Fruit fly (Drosophila melanogaster) whole organism, embryonic: Measurements from ENCODE around the gene CG18598.

ENCODE experiments used
- ATbp ChIP-seq: fragments of 200-800 bp; sonication (Bioruptor generic); optimal IDR thresholded peaks from 2 replicates; lab custom pipeline; 2017; ENCODE audit warnings: missing biosample characterization, mild to moderate bottlenecking, missing genetic modification characterization, missing genetic modification reagents
- Abd-B ChIP-seq: fragments of 200-800 bp; sonication (Bioruptor generic); optimal IDR thresholded peaks from 2 replicates; lab custom pipeline; 2018; ENCODE audit warnings: missing biosample characterization, mild to moderate bottlenecking, missing genetic modification characterization, moderate library complexity
- Adf1 ChIP-seq: fragments of 200-800 bp; sonication (Bioruptor generic); IDR thresholded peaks from 2 replicates; pipeline ENCODE4 v1.3.6; 2022; ENCODE audit warnings: missing biosample characterization, missing genetic modification characterization
- Antp ChIP-seq: fragments of 200-800 bp; sonication (Bioruptor generic); optimal IDR thresholded peaks from 3 replicates; lab custom pipeline; 2016; ENCODE audit warnings: missing biosample characterization, missing genetic modification characterization
- Atf6 ChIP-seq: fragments of 200-800 bp; sonication (Bioruptor generic); IDR thresholded peaks from 2 replicates; pipeline ENCODE4 v1.3.6; 2022; ENCODE audit warnings: missing biosample characterization, missing genetic modification characterization
- Bdp1 ChIP-seq: fragments of 200-800 bp; sonication (Bioruptor generic); optimal IDR thresholded peaks from 3 replicates; lab custom pipeline; 2016; ENCODE audit warnings: missing biosample characterization, missing genetic modification characterization
- CG12942 ChIP-seq: fragments of 200-800 bp; sonication (Bioruptor generic); optimal IDR thresholded peaks from 3 replicates; lab custom pipeline; 2016; ENCODE audit warnings: missing biosample characterization, missing genetic modification characterization
- CG14860 ChIP-seq: fragments of 200-800 bp; sonication (Bioruptor generic); IDR thresholded peaks from 3 replicates; pipeline ENCODE4 v1.3.6; 2022; ENCODE audit warnings: missing biosample characterization, missing genetic modification characterization; ENCODE audit not compliant: partially characterized antibody
- CG16813 ChIP-seq: fragments of 200-800 bp; sonication (Bioruptor generic); IDR thresholded peaks from 3 replicates; pipeline ENCODE4 v1.3.6; 2022; ENCODE audit warnings: missing biosample characterization, missing genetic modification characterization; ENCODE audit not compliant: partially characterized antibody
- CG17328 ChIP-seq: fragments of 200-800 bp; sonication (Bioruptor generic); IDR thresholded peaks from 2 replicates; pipeline ENCODE4 v1.3.6; 2022; ENCODE audit warnings: missing biosample characterization, missing genetic modification characterization
- CG17385 ChIP-seq: fragments of 200-800 bp; sonication (Bioruptor generic); optimal IDR thresholded peaks from 3 replicates; lab custom pipeline; 2018; ENCODE audit warnings: missing biosample characterization, mild to moderate bottlenecking, missing genetic modification characterization
- CG2116 ChIP-seq: fragments of 200-800 bp; sonication (Bioruptor generic); optimal IDR thresholded peaks from 3 replicates; lab custom pipeline; 2018; ENCODE audit warnings: missing biosample characterization, mild to moderate bottlenecking, missing genetic modification characterization
- CG2129 ChIP-seq: fragments of 200-800 bp; sonication (Bioruptor generic); IDR thresholded peaks from 2 replicates; pipeline ENCODE4 v1.3.6; 2022; ENCODE audit warnings: missing biosample characterization, missing genetic modification characterization; ENCODE audit not compliant: partially characterized antibody
- CG2875 ChIP-seq: fragments of 200-800 bp; sonication (Bioruptor generic); optimal IDR thresholded peaks from 2 replicates; lab custom pipeline; 2017; ENCODE audit warnings: missing biosample characterization, mild to moderate bottlenecking, missing genetic modification characterization, missing genetic modification reagents
- CG3407 ChIP-seq: fragments of 200-800 bp; sonication (Bioruptor generic); optimal IDR thresholded peaks from 2 replicates; lab custom pipeline; 2018; ENCODE audit warnings: missing biosample characterization, mild to moderate bottlenecking, missing genetic modification characterization
- CG5180 ChIP-seq: fragments of 200-800 bp; sonication (Bioruptor generic); optimal IDR thresholded peaks from 3 replicates; lab custom pipeline; 2017; ENCODE audit warnings: missing biosample characterization, missing genetic modification characterization, mild to moderate bottlenecking, moderate library complexity, missing genetic modification reagents
- CG6765 ChIP-seq: fragments of 200-800 bp; sonication (Bioruptor generic); optimal IDR thresholded peaks from 3 replicates; lab custom pipeline; 2017; ENCODE audit warnings: missing biosample characterization, mild to moderate bottlenecking, missing genetic modification characterization
- CG7372 ChIP-seq: fragments of 200-800 bp; sonication (Bioruptor generic); IDR thresholded peaks from 2 replicates; pipeline ENCODE4 v1.3.6; 2022; ENCODE audit warnings: missing biosample characterization, missing genetic modification characterization
- CG7839 ChIP-seq: fragments of 200-800 bp; sonication (Bioruptor generic); optimal IDR thresholded peaks from 3 replicates; lab custom pipeline; 2018; ENCODE audit warnings: missing biosample characterization, mild to moderate bottlenecking, missing genetic modification characterization, moderate library complexity
- CG8290 ChIP-seq, 3 experiments: fragments of 200-800 bp; sonication (Bioruptor generic); optimal IDR thresholded peaks; 2 replicates each; lab custom pipeline; 2016 to 2019; ENCODE audit warnings: missing biosample characterization in 3 of 3, missing genetic modification characterization in 3 of 3, mild to moderate bottlenecking in 2 of 3, moderate library complexity in 1 of 3
- CTCF ChIP-seq: fragments of 200-800 bp; sonication (Bioruptor generic); optimal IDR thresholded peaks from 2 replicates; lab custom pipeline; 2017; ENCODE audit warnings: missing biosample characterization, mild to moderate bottlenecking, missing genetic modification characterization, moderate library complexity
- Camta ChIP-seq: fragments of 200-800 bp; sonication (Bioruptor generic); optimal IDR thresholded peaks from 2 replicates; lab custom pipeline; 2016; ENCODE audit warnings: missing biosample characterization, missing genetic modification characterization
- Dek ChIP-seq: fragments of 200-800 bp; sonication (Bioruptor generic); optimal IDR thresholded peaks from 3 replicates; lab custom pipeline; 2019; ENCODE audit warnings: missing biosample characterization, mild to moderate bottlenecking, missing genetic modification characterization, moderate library complexity
- Dfd ChIP-seq, 2 experiments: fragments of >200 bp; optimal IDR thresholded peaks; 2 replicates each; lab custom pipeline; 2017; ENCODE audit warnings: missing biosample characterization in 2 of 2, missing genetic modification characterization in 2 of 2
- Dip3 ChIP-seq: fragments of 200-800 bp; sonication (Bioruptor generic); optimal IDR thresholded peaks from 3 replicates; lab custom pipeline; 2016; ENCODE audit warnings: missing biosample characterization, missing genetic modification characterization
- Doc3 ChIP-seq: fragments of 200-800 bp; sonication (Bioruptor generic); IDR thresholded peaks from 3 replicates; pipeline ENCODE4 v1.3.6; 2022; ENCODE audit warnings: missing biosample characterization, missing genetic modification characterization; ENCODE audit not compliant: partially characterized antibody
- Gsc ChIP-seq: fragments of 200-800 bp; sonication (Bioruptor generic); IDR thresholded peaks from 2 replicates; pipeline ENCODE4 v1.3.6; 2022; ENCODE audit warnings: missing biosample characterization, missing genetic modification characterization
- Meics ChIP-seq: fragments of 200-800 bp; sonication (Bioruptor generic); optimal IDR thresholded peaks from 2 replicates; lab custom pipeline; 2017; ENCODE audit warnings: missing biosample characterization, mild to moderate bottlenecking, missing genetic modification characterization
- Nf-YB ChIP-seq: fragments of 200-800 bp; sonication (Bioruptor generic); optimal IDR thresholded peaks from 3 replicates; lab custom pipeline; 2019; ENCODE audit warnings: missing biosample characterization, mild to moderate bottlenecking, missing genetic modification characterization, moderate library complexity
- NfI ChIP-seq: fragments of 200-800 bp; sonication (Bioruptor generic); optimal IDR thresholded peaks from 3 replicates; lab custom pipeline; 2018; ENCODE audit warnings: missing biosample characterization, mild to moderate bottlenecking, missing genetic modification characterization, moderate library complexity
- Scr ChIP-seq: fragments of 200-800 bp; sonication (Bioruptor generic); IDR thresholded peaks from 2 replicates; pipeline ENCODE4 v1.3.6; 2022; ENCODE audit warnings: missing biosample characterization, missing genetic modification characterization; ENCODE audit not compliant: partially characterized antibody
- Sin3A ChIP-seq: fragments of >200 bp; optimal IDR thresholded peaks from 2 replicates; lab custom pipeline; 2018
- Sry-δ ChIP-seq: fragments of 200-800 bp; sonication (Bioruptor generic); optimal IDR thresholded peaks from 2 replicates; lab custom pipeline; 2016; ENCODE audit warnings: missing biosample characterization, missing genetic modification characterization
- Stat92E ChIP-seq, 3 experiments: fragments of >200 bp in 2 of 3; fragments of 200-800 bp in 1 of 3; sonication (Bioruptor generic) in 1 of 3; optimal IDR thresholded peaks; 2 replicates each; lab custom pipeline; 2017 to 2019; ENCODE audit warnings: missing biosample characterization in 3 of 3, missing genetic modification characterization in 3 of 3, mild to moderate bottlenecking in 1 of 3, moderate library complexity in 1 of 3
- TFAM ChIP-seq: fragments of 200-800 bp; sonication (Bioruptor generic); optimal IDR thresholded peaks from 2 replicates; lab custom pipeline; 2017; ENCODE audit warnings: missing biosample characterization, missing genetic modification characterization, inconsistent platforms
- Tbp ChIP-seq: fragments of >200 bp; optimal IDR thresholded peaks from 2 replicates; lab custom pipeline; 2018; ENCODE audit warnings: missing biosample characterization, missing genetic modification characterization
- Trl ChIP-seq, 3 experiments: fragments of >200 bp in 2 of 3; fragments of 200-800 bp in 1 of 3; sonication (Bioruptor generic) in 1 of 3; optimal IDR thresholded peaks; 2 replicates in 1 of 3; 3 replicates in 2 of 3; lab custom pipeline; 2016 to 2017; ENCODE audit warnings: missing biosample characterization in 1 of 3, missing genetic modification characterization in 1 of 3
- al ChIP-seq: fragments of 200-800 bp; sonication (Bioruptor generic); IDR thresholded peaks from 2 replicates; pipeline ENCODE4 v1.3.6; 2022; ENCODE audit warnings: missing biosample characterization, missing genetic modification characterization
- btn ChIP-seq: fragments of 200-800 bp; sonication (Bioruptor generic); optimal IDR thresholded peaks from 2 replicates; lab custom pipeline; 2016; ENCODE audit warnings: missing biosample characterization, missing genetic modification characterization
- crol ChIP-seq: fragments of 200-800 bp; sonication (Bioruptor generic); IDR thresholded peaks from 2 replicates; pipeline ENCODE4 v1.3.6; 2022; ENCODE audit warnings: missing biosample characterization, missing genetic modification characterization
- da ChIP-seq: fragments of 200-800 bp; sonication (Bioruptor generic); optimal IDR thresholded peaks from 2 replicates; lab custom pipeline; 2016; ENCODE audit warnings: missing biosample characterization, missing genetic modification characterization
- dpn ChIP-seq, 2 experiments: fragments of 200-800 bp; sonication (Bioruptor generic); optimal IDR thresholded peaks; 3 replicates each; lab custom pipeline; 2016; ENCODE audit warnings: missing biosample characterization in 2 of 2, missing genetic modification characterization in 2 of 2
- gsb ChIP-seq: fragments of 200-800 bp; sonication (Bioruptor generic); IDR thresholded peaks from 2 replicates; pipeline ENCODE4 v1.3.6; 2022; ENCODE audit warnings: missing biosample characterization, missing genetic modification characterization
- lmd ChIP-seq: fragments of 200-800 bp; sonication (Bioruptor generic); IDR thresholded peaks from 2 replicates; pipeline ENCODE4 v1.3.6; 2022; ENCODE audit warnings: missing biosample characterization, missing genetic modification characterization
- pzg ChIP-seq: fragments of 200-800 bp; sonication (Bioruptor generic); optimal IDR thresholded peaks from 3 replicates; lab custom pipeline; 2018; ENCODE audit warnings: missing biosample characterization, mild to moderate bottlenecking, missing genetic modification characterization, moderate library complexity
- repo ChIP-seq: fragments of 200-800 bp; sonication (Bioruptor generic); optimal IDR thresholded peaks from 2 replicates; lab custom pipeline; 2016; ENCODE audit warnings: missing biosample characterization, missing genetic modification characterization
- rib ChIP-seq: fragments of 200-800 bp; sonication (Bioruptor generic); IDR thresholded peaks from 2 replicates; pipeline ENCODE4 v1.3.6; 2022; ENCODE audit warnings: missing biosample characterization, missing genetic modification characterization
- sens-2 ChIP-seq: fragments of 200-800 bp; sonication (Bioruptor generic); IDR thresholded peaks from 2 replicates; pipeline ENCODE4 v1.3.6; 2022; ENCODE audit warnings: missing biosample characterization, missing genetic modification characterization
- sim ChIP-seq: fragments of 200-800 bp; sonication (Bioruptor generic); IDR thresholded peaks from 2 replicates; pipeline ENCODE4 v1.3.6; 2022; ENCODE audit warnings: missing biosample characterization, missing genetic modification characterization
- tin ChIP-seq: fragments of 200-800 bp; sonication (Bioruptor generic); optimal IDR thresholded peaks from 3 replicates; lab custom pipeline; 2016; ENCODE audit warnings: missing biosample characterization, missing genetic modification characterization
- tx ChIP-seq: fragments of 200-800 bp; sonication (Bioruptor generic); optimal IDR thresholded peaks from 2 replicates; lab custom pipeline; 2016; ENCODE audit warnings: missing biosample characterization, missing genetic modification characterization

The CG18598 gene

dm6 chr3R:18215300-18215699 is 35.6 kb upstream of the CG18598 start (continued):
- TF ChIP-seq Adf1 (no peak), Stat92E (GFP tag; optimal IDR thresholded peaks at IDR 0.05; lab: Kevin White, UChicago) (no peak), Camta (GFP tag; lab: Kevin White, UChicago) (peak; percentile 28), Gsc (no peak), gsb (GFP tag; lab: Robert Waterston, UW) (no peak), lmd (GFP tag; lab: Robert Waterston, UW) (peak; percentile 25; the same call in 1 of the 2 replicates), CG5180 (GFP tag; lab: Kevin White, UChicago) (no peak), CG7372 (no peak), tx (GFP tag; lab: Kevin White, UChicago) (no peak), CG17328 (GFP tag; lab: Robert Waterston, UW) (no peak), Meics (peak; percentile 24), Sry-δ (peak; percentile 74), CG8290 (GFP tag; optimal IDR thresholded peaks at IDR 0.05; lab: Kevin White, UChicago) (no peak), CG8290 (tag; optimal IDR thresholded peaks at IDR 0.05; lab: Kevin White, UChicago) (no peak), Sin3A (lab: Kevin White, UChicago) (no peak), pzg (GFP tag; lab: Kevin White, UChicago) (peak; percentile 55), CG17385 (no peak), Atf6 (peak; percentile 10; the same call in 1 of the 2 replicates), Abd-B (GFP tag; lab: Kevin White, UChicago) (peak; percentile 17), CG12942 (peak; percentile 6), sim (GFP tag; lab: Robert Waterston, UW) (no peak), CG2129 (GFP tag; lab: Robert Waterston, UW) (peak; percentile 47), CG7839 (tag; lab: Kevin White, UChicago) (peak; percentile 40), sens-2 (no peak), ATbp (GFP tag; lab: Kevin White, UChicago) (no peak), CG14860 (0 out of 3 replicates have a peak, but pooled peaks have one; percentile 36), Antp (GFP tag; lab: Kevin White, UChicago) (no peak), Doc3 (GFP tag; lab: Robert Waterston, UW) (peak; percentile 88), CG3407 (no peak), tin (GFP tag; lab: Kevin White, UChicago) (peak; percentile 54), btn (GFP tag; lab: Kevin White, UChicago) (no peak), Dfd (GFP tag; optimal IDR thresholded peaks at IDR 0.05; lab: Kevin White, UChicago) (no peak), CG2116 (GFP tag; lab: Kevin White, UChicago) (peak; percentile 53), Dip3 (peak; percentile 40), crol (GFP tag; lab: Robert Waterston, UW) (no peak), TFAM (GFP tag; lab: Kevin White, UChicago) (no peak), dpn (GFP tag; optimal IDR thresholded peaks at IDR 0.05; lab: Kevin White, UChicago) (peak; percentile 47 to 50), CG16813 (GFP tag; lab: Robert Waterston, UW) (peak; percentile 65), CTCF (GFP tag; lab: Kevin White, UChicago) (no peak), Scr (peak; percentile 79), Dek (tag; lab: Kevin White, UChicago) (peak; percentile 23), CG2875 (GFP tag; lab: Kevin White, UChicago) (no peak), al (GFP tag; lab: Robert Waterston, UW) (0 out of 2 replicates have a peak, but pooled peaks have one; percentile 10), rib (GFP tag; lab: Robert Waterston, UW) (no peak), CG6765 (GFP tag; lab: Kevin White, UChicago) (no peak), Tbp (GFP tag; lab: Kevin White, UChicago) (no peak), repo (GFP tag; lab: Kevin White, UChicago) (no peak), Bdp1 (GFP tag; lab: Kevin White, UChicago) (no peak), da (GFP tag; lab: Kevin White, UChicago) (no peak), Nf-YB (GFP tag; lab: Kevin White, UChicago) (no peak), NfI (GFP tag; lab: Kevin White, UChicago) (peak; percentile 13), Trl (optimal IDR thresholded peaks at IDR 0.05; lab: Kevin White, UChicago) (no peak), Trl (GFP tag; optimal IDR thresholded peaks at IDR 0.05; lab: Kevin White, UChicago) (no peak)
